Worm (Caenorhabditis elegans): ENCODE results near the gene F09C6.3.

DNA sequence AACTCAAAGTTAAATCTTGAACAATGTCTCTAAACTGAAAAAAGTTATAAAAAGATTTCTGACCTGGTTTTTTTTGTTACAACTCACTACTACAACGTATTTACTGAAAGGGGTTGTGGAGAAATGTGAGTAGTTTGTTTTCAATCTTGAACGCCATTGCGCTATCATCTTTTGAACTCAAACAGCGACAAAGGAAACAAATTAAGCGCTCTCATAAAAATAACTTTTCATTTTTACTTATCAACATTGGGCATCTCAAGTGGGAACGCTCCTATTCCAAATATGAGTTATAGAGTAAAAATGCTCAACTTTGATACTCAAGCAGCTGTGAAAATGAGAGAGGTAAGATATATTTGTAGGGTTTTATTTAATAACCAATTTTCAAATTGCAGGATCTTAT lies 13.5 kb upstream of the F09C6.3 start, which contains the start of gene F09C6.15:
- no peak for TF ChIP-seq lin-15B (tag; optimal IDR thresholded peaks at IDR 0.05)
- no peak for TF ChIP-seq nhr-43 (tag; optimal IDR thresholded peaks at IDR 0.05; ENCODE audit: poor library complexity, severe bottlenecking)

Measured in whole organism, L3 larva.